Fruit fly (Drosophila melanogaster) whole organism, adult: Measurements from ENCODE around the gene in.

Experiments
- CG11617 ChIP-seq: fragments of 200-800 bp; sonication (Bioruptor generic); optimal IDR thresholded peaks from 2 replicates; lab custom pipeline; 2017; ENCODE audit warnings: mild to moderate bottlenecking, missing biosample characterization, missing genetic modification reagents, missing genetic modification characterization
- CG12768 ChIP-seq: fragments of 200-800 bp; sonication (Bioruptor generic); optimal IDR thresholded peaks from 2 replicates; lab custom pipeline; 2017; ENCODE audit warnings: missing biosample characterization, missing genetic modification characterization, mild to moderate bottlenecking, moderate library complexity, missing genetic modification reagents
- CG14711 ChIP-seq: fragments of 200-800 bp; sonication (Bioruptor generic); optimal IDR thresholded peaks from 2 replicates; lab custom pipeline; 2018; ENCODE audit warnings: missing biosample characterization, mild to moderate bottlenecking, missing genetic modification characterization, moderate library complexity
- CG1620 ChIP-seq: fragments of 200-800 bp; sonication (Bioruptor generic); optimal IDR thresholded peaks from 2 replicates; lab custom pipeline; 2016; ENCODE audit warnings: missing biosample characterization, missing genetic modification characterization
- CG33017 ChIP-seq: fragments of 200-800 bp; sonication (Bioruptor generic); optimal IDR thresholded peaks from 2 replicates; lab custom pipeline; 2018; ENCODE audit warnings: missing biosample characterization, mild to moderate bottlenecking, missing genetic modification characterization, moderate library complexity
- CG5204 ChIP-seq: fragments of 200-800 bp; sonication (Bioruptor generic); optimal IDR thresholded peaks from 2 replicates; lab custom pipeline; 2016; ENCODE audit warnings: missing biosample characterization, missing genetic modification characterization
- CG7045 ChIP-seq: fragments of 200-800 bp; sonication (Bioruptor generic); optimal IDR thresholded peaks from 2 replicates; lab custom pipeline; 2017; ENCODE audit warnings: missing biosample characterization, mild to moderate bottlenecking, missing genetic modification characterization
- CG7101 ChIP-seq: fragments of 200-800 bp; sonication (Bioruptor generic); optimal IDR thresholded peaks from 2 replicates; lab custom pipeline; 2018; ENCODE audit warnings: missing biosample characterization, mild to moderate bottlenecking, missing genetic modification characterization, moderate library complexity
- Clk ChIP-seq: fragments of 200-800 bp; sonication (Bioruptor generic); optimal IDR thresholded peaks from 2 replicates; lab custom pipeline; 2017; ENCODE audit warnings: missing biosample characterization, missing genetic modification characterization
- Crg-1 ChIP-seq: fragments of 200-800 bp; sonication (Bioruptor generic); optimal IDR thresholded peaks from 2 replicates; lab custom pipeline; 2016; ENCODE audit warnings: missing biosample characterization, missing genetic modification characterization
- Hr96 ChIP-seq: fragments of 200-800 bp; sonication (Bioruptor generic); optimal IDR thresholded peaks from 2 replicates; lab custom pipeline; 2016; ENCODE audit warnings: missing biosample characterization, missing genetic modification characterization
- Mnt ChIP-seq: fragments of 200-800 bp; sonication (Bioruptor generic); optimal IDR thresholded peaks from 2 replicates; lab custom pipeline; 2016; ENCODE audit warnings: missing biosample characterization, mild to moderate bottlenecking, missing genetic modification characterization
- bab1 ChIP-seq: fragments of 200-800 bp; sonication (Bioruptor generic); optimal IDR thresholded peaks from 3 replicates; lab custom pipeline; 2019; ENCODE audit warnings: missing biosample characterization, mild to moderate bottlenecking, missing genetic modification characterization, moderate library complexity
- cic ChIP-seq: fragments of 200-800 bp; sonication (Bioruptor generic); optimal IDR thresholded peaks from 2 replicates; lab custom pipeline; 2017; ENCODE audit warnings: missing biosample characterization, mild to moderate bottlenecking, missing genetic modification characterization, moderate library complexity
- cnc ChIP-seq, 2 experiments: fragments of >200 bp; optimal IDR thresholded peaks; 2 replicates each; lab custom pipeline; 2017
- kay ChIP-seq: fragments of 200-800 bp; sonication (Bioruptor generic); peaks from one replicate; lab custom pipeline; 2016; ENCODE audit warnings: missing biosample characterization, missing genetic modification characterization, borderline replicate concordance
- ovo ChIP-seq: fragments of 200-800 bp; sonication (Bioruptor generic); optimal IDR thresholded peaks from 2 replicates; lab custom pipeline; 2016; ENCODE audit warnings: missing biosample characterization, missing genetic modification characterization
- pad ChIP-seq: fragments of 200-800 bp; sonication (Bioruptor generic); optimal IDR thresholded peaks from 3 replicates; lab custom pipeline; 2017; ENCODE audit warnings: missing biosample characterization, missing genetic modification characterization, mild to moderate bottlenecking, moderate library complexity, missing genetic modification reagents
- tj ChIP-seq: fragments of 200-800 bp; sonication (Bioruptor generic); optimal IDR thresholded peaks from 3 replicates; lab custom pipeline; 2017; ENCODE audit warnings: missing biosample characterization, mild to moderate bottlenecking, missing genetic modification characterization, moderate library complexity
- toe ChIP-seq: fragments of 200-800 bp; sonication (Bioruptor generic); optimal IDR thresholded peaks from 2 replicates; lab custom pipeline; 2016; ENCODE audit warnings: missing biosample characterization, missing genetic modification characterization

The in gene

dm6 chr3L:20348581-20349093 is 18.4 kb upstream of the in start:
- no peak for TF ChIP-seq Clk (GFP tag; lab: Kevin White, UChicago)
- TF ChIP-seq pad (GFP tag; lab: Kevin White, UChicago), result peak; percentile 93

- TF ChIP-seq kay (GFP tag; lab: Kevin White, UChicago), result peak; percentile 92
- no peak for TF ChIP-seq CG5204 (GFP tag; lab: Kevin White, UChicago)
- peak; percentile 52 for TF ChIP-seq Mnt (GFP tag; lab: Kevin White, UChicago)
Observed at dm6 chr3L:20349333-20349924, 17.6 kb upstream of the in start.

dm6 chr3L:20353149-20353548 is 13.8 kb upstream of the in start, which contains the start of gene CG5618:
CG5618 (plus strand) TSS chr3L:20353449.
- TF ChIP-seq CG14711 (tag; lab: Kevin White, UChicago) (no peak), toe (GFP tag; lab: Kevin White, UChicago) (no peak), CG11617 (GFP tag; lab: Kevin White, UChicago) (no peak), CG33017 (tag; lab: Kevin White, UChicago) (no peak), pad (GFP tag; lab: Kevin White, UChicago) (no peak), kay (GFP tag; lab: Kevin White, UChicago) (no peak), CG5204 (GFP tag; lab: Kevin White, UChicago) (no peak)

DNA sequence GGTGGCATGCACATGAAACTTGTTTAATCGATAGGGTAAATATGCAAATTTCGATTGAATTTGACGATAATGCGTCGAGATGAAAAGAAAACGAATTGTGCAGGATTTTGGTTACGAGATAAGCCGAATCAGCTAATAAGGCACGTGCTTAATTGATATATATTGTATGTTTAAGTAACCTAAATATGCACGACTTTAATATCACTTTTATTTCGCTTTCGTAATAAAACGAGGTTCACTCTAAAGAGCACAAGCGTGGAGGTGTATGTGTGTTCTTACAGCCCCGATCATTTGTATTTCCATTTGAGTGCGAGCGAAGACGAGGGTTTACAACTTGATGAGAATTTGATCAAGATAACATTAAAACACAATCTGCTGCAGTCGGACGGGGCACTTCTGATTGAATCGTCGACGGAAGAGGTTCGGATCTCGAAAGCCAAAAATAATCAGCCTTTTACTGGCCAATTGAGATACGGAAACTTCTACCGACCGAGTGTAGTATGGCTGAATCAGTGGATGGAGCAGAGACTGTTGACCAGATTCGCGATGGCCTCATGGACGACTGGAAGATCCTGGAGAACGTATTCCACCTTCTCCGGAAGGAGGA is 13.2 kb upstream of the in start:
- TF ChIP-seq kay (GFP tag; lab: Kevin White, UChicago) (peak; percentile 83), Mnt (GFP tag; lab: Kevin White, UChicago) (peak; percentile 30), Hr96 (no peak), cic (GFP tag; lab: Kevin White, UChicago) (peak; percentile 81), ovo (GFP tag; lab: Kevin White, UChicago) (no peak), CG33017 (tag; lab: Kevin White, UChicago) (peak; percentile 68), bab1 (no peak), tj (GFP tag; lab: Kevin White, UChicago) (peak; percentile 10), Crg-1 (GFP tag; lab: Kevin White, UChicago) (no peak), cnc (optimal IDR thresholded peaks at IDR 0.05; lab: Kevin White, UChicago) (no peak), CG11617 (GFP tag; lab: Kevin White, UChicago) (peak; percentile 43), toe (GFP tag; lab: Kevin White, UChicago) (no peak), CG1620 (GFP tag; lab: Kevin White, UChicago) (no peak), CG7101 (tag; lab: Kevin White, UChicago) (peak; percentile 79), CG7045 (peak; percentile 54), CG12768 (GFP tag; lab: Kevin White, UChicago) (peak; percentile 9), pad (GFP tag; lab: Kevin White, UChicago) (peak; percentile 19), CG5204 (GFP tag; lab: Kevin White, UChicago) (no peak), Clk (GFP tag; lab: Kevin White, UChicago) (no peak), CG14711 (tag; lab: Kevin White, UChicago) (peak; percentile 12)

DNA sequence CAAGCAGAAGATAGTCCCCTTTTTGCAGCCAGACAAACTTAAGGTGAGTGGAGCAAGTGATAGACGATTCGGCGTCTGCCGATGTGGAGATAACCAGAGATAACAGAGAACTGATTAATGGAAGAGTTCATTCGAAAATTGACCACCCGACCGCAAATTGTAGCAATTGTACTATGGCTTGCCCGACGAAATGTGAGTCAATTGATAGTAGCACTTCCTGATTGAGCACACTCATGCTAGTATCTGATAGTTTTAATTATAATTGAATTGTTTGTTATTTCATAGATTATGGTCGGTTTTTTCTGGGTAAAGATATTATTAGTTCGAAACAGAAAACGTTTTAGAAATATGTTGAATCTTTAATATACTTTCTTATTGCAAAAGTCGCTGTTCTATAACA is 12.6 kb upstream of the in start:
- TF ChIP-seq Crg-1 (GFP tag; lab: Kevin White, UChicago), result no peak
- no peak for TF ChIP-seq bab1
- no peak for TF ChIP-seq CG12768 (GFP tag; lab: Kevin White, UChicago)
- TF ChIP-seq pad (GFP tag; lab: Kevin White, UChicago), result no peak
- no peak for TF ChIP-seq cic (GFP tag; lab: Kevin White, UChicago)
- TF ChIP-seq tj (GFP tag; lab: Kevin White, UChicago), result no peak
- TF ChIP-seq CG5204 (GFP tag; lab: Kevin White, UChicago), result no peak
- TF ChIP-seq CG14711 (tag; lab: Kevin White, UChicago), result no peak
- TF ChIP-seq Hr96, result no peak
- no peak for TF ChIP-seq Mnt (GFP tag; lab: Kevin White, UChicago)
- no peak for TF ChIP-seq cnc (optimal IDR thresholded peaks at IDR 0.05; lab: Kevin White, UChicago)
- no peak for TF ChIP-seq CG33017 (tag; lab: Kevin White, UChicago)
- no peak for TF ChIP-seq CG1620 (GFP tag; lab: Kevin White, UChicago)

dm6 chr3L:20354872-20355271 is 12.1 kb upstream of the in start:
- no peak for TF ChIP-seq CG11617 (GFP tag; lab: Kevin White, UChicago)
- TF ChIP-seq kay (GFP tag; lab: Kevin White, UChicago), result no peak
- TF ChIP-seq Clk (GFP tag; lab: Kevin White, UChicago), result no peak
- TF ChIP-seq Hr96, result no peak

dm6 chr3L:20356613-20357012 is 10.4 kb upstream of the in start, which contains the start of gene kin17:
kin17 (plus strand) TSS chr3L:20356807.
- TF ChIP-seq Clk (GFP tag; lab: Kevin White, UChicago) (no peak), bab1 (peak; percentile 41), tj (GFP tag; lab: Kevin White, UChicago) (no peak), CG1620 (GFP tag; lab: Kevin White, UChicago) (no peak)
